Worm (Caenorhabditis elegans) whole organism, L1 larva: Measurements from ENCODE around the gene jip-1.

Experiments used
- C04F5.9 ChIP-seq: sonication (generic microtip); optimal IDR thresholded peaks from 2 replicates; lab custom pipeline; 2016; ENCODE audit warnings: missing genetic modification characterization, missing compliant biosample characterization
- Y116A8C.19 ChIP-seq: sonication (generic microtip); optimal IDR thresholded peaks from 2 replicates; lab custom pipeline; 2016; ENCODE audit warnings: missing compliant biosample characterization, missing genetic modification characterization, borderline replicate concordance
- aha-1 ChIP-seq: fragments of 150-350 bp; optimal IDR thresholded peaks from 2 replicates; lab custom pipeline; 2014; ENCODE audit warnings: missing biosample characterization, missing genetic modification characterization
- aly-2 ChIP-seq: fragments of 150-350 bp; optimal IDR thresholded peaks from 2 replicates; lab custom pipeline; 2014; ENCODE audit warnings: missing biosample characterization, missing genetic modification characterization
- ama-1 ChIP-seq: fragments of 150-350 bp; optimal IDR thresholded peaks from 2 replicates; lab custom pipeline; 2014
- ceh-63 ChIP-seq: fragments of 200-800 bp; sonication (Bioruptor generic); optimal IDR thresholded peaks from 2 replicates; lab custom pipeline; 2018; ENCODE audit warnings: mild to moderate bottlenecking, missing genetic modification characterization, missing compliant biosample characterization
- ceh-8 ChIP-seq: fragments of 200-800 bp; sonication (Bioruptor generic); optimal IDR thresholded peaks from 2 replicates; lab custom pipeline; 2018; ENCODE audit warnings: mild to moderate bottlenecking, missing genetic modification characterization, moderate library complexity, missing compliant biosample characterization
- ceh-82 ChIP-seq, 3 experiments: fragments of 150-350 bp in 1 of 3; sonication (generic microtip) in 2 of 3; optimal IDR thresholded peaks; 2 replicates each; lab custom pipeline; 2014 to 2017; ENCODE audit warnings: missing biosample characterization in 3 of 3, missing genetic modification characterization in 3 of 3
- ceh-90 ChIP-seq: sonication (generic microtip); optimal IDR thresholded peaks from 2 replicates; lab custom pipeline; 2016; ENCODE audit warnings: missing genetic modification characterization, missing compliant biosample characterization
- ces-1 ChIP-seq: fragments of 150-350 bp; optimal IDR thresholded peaks from 2 replicates; lab custom pipeline; 2014; ENCODE audit warnings: missing biosample characterization, missing genetic modification reagents, missing genetic modification characterization
- dpl-1 ChIP-seq, 3 experiments: fragments of 150-350 bp in 2 of 3; sonication (generic microtip) in 1 of 3; optimal IDR thresholded peaks; 2 replicates each; lab custom pipeline; 2014 to 2017; ENCODE audit warnings: missing biosample characterization in 3 of 3, missing genetic modification characterization in 3 of 3, missing genetic modification reagents in 3 of 3
- dsc-1 ChIP-seq: sonication (generic microtip); optimal IDR thresholded peaks from 2 replicates; lab custom pipeline; 2016; ENCODE audit warnings: mild to moderate bottlenecking, missing genetic modification characterization, missing compliant biosample characterization
- efl-1 ChIP-seq, 4 experiments: fragments of 150-350 bp; optimal IDR thresholded peaks in 3 of 4; peaks in 1 of 4; 1 replicate in 1 of 4; 2 replicates in 3 of 4; lab custom pipeline; 2014; ENCODE audit warnings: missing biosample characterization in 2 of 4, missing genetic modification characterization in 2 of 4, missing genetic modification reagents in 2 of 4
- egl-13 ChIP-seq: sonication (generic microtip); optimal IDR thresholded peaks from 2 replicates; lab custom pipeline; 2016; ENCODE audit warnings: missing genotype, missing genetic modification reagents, missing genetic modification characterization, missing compliant biosample characterization
- fkh-8 ChIP-seq: sonication (generic microtip); optimal IDR thresholded peaks from 2 replicates; lab custom pipeline; 2016; ENCODE audit warnings: mild to moderate bottlenecking, missing genetic modification characterization, missing compliant biosample characterization
- irx-1 ChIP-seq: sonication (generic microtip); optimal IDR thresholded peaks from 2 replicates; lab custom pipeline; 2016; ENCODE audit warnings: missing genetic modification characterization, missing compliant biosample characterization
- isw-1 ChIP-seq: fragments of 200-800 bp; sonication (Bioruptor generic); IDR thresholded peaks from 2 replicates; pipeline ENCODE4 v1.3.6; 2022; ENCODE audit warnings: missing genetic modification characterization, missing compliant biosample characterization
- lin-14 ChIP-seq: fragments of 200-800 bp; sonication (Bioruptor generic); optimal IDR thresholded peaks from 2 replicates; lab custom pipeline; 2018; ENCODE audit warnings: mild to moderate bottlenecking, missing genetic modification characterization, moderate library complexity, missing compliant biosample characterization
- lin-15B ChIP-seq: fragments of 150-350 bp; sonication (generic microtip); optimal IDR thresholded peaks from 3 replicates; lab custom pipeline; 2014; ENCODE audit warnings: missing biosample characterization, missing genetic modification characterization
- lin-35 ChIP-seq, 2 experiments: fragments of 150-350 bp; optimal IDR thresholded peaks; 2 replicates each; lab custom pipeline; 2014; ENCODE audit warnings: missing biosample characterization in 2 of 2, missing genetic modification characterization in 2 of 2, missing genetic modification reagents in 2 of 2
- lsy-2 ChIP-seq, 2 experiments: fragments of 150-350 bp; optimal IDR thresholded peaks; 2 replicates each; lab custom pipeline; 2014; ENCODE audit warnings: missing biosample characterization in 2 of 2, missing genetic modification characterization in 2 of 2
- mef-2 ChIP-seq: fragments of 150-350 bp; optimal IDR thresholded peaks from 2 replicates; lab custom pipeline; 2014; ENCODE audit warnings: missing biosample characterization, missing genetic modification characterization
- nhr-237 ChIP-seq: fragments of 150-350 bp; optimal IDR thresholded peaks from 2 replicates; lab custom pipeline; 2014; ENCODE audit warnings: missing biosample characterization, missing genetic modification characterization
- nhr-28 ChIP-seq: fragments of 150-350 bp; optimal IDR thresholded peaks from 2 replicates; lab custom pipeline; 2014; ENCODE audit warnings: missing biosample characterization, missing genetic modification characterization
- nhr-47 ChIP-seq: sonication (generic microtip); optimal IDR thresholded peaks from 2 replicates; lab custom pipeline; 2016; ENCODE audit warnings: mild to moderate bottlenecking, missing genetic modification characterization, moderate library complexity, missing compliant biosample characterization
- nhr-71 ChIP-seq: sonication (generic microtip); optimal IDR thresholded peaks from 2 replicates; lab custom pipeline; 2016; ENCODE audit warnings: mild to moderate bottlenecking, missing genetic modification characterization, moderate library complexity, missing compliant biosample characterization
- nhr-77 ChIP-seq: fragments of 150-350 bp; optimal IDR thresholded peaks from 2 replicates; lab custom pipeline; 2014; ENCODE audit warnings: missing biosample characterization, missing genetic modification characterization
- nhr-84 ChIP-seq: sonication (generic microtip); optimal IDR thresholded peaks from 2 replicates; lab custom pipeline; 2017; ENCODE audit warnings: missing biosample characterization, missing genetic modification characterization
- snpc-4 ChIP-seq: fragments of 150-350 bp; optimal IDR thresholded peaks from 2 replicates; lab custom pipeline; 2014; ENCODE audit warnings: missing biosample characterization, missing genetic modification characterization
- snu-23 ChIP-seq: sonication (generic microtip); optimal IDR thresholded peaks from 2 replicates; lab custom pipeline; 2016; ENCODE audit warnings: missing genetic modification characterization, missing compliant biosample characterization
- sptf-1 ChIP-seq: fragments of 150-350 bp; optimal IDR thresholded peaks from 2 replicates; lab custom pipeline; 2014; ENCODE audit warnings: missing biosample characterization, missing genetic modification characterization
- swsn-7 ChIP-seq: sonication (generic microtip); optimal IDR thresholded peaks from 2 replicates; lab custom pipeline; 2016; ENCODE audit warnings: missing genetic modification characterization, missing compliant biosample characterization
- tbx-2 ChIP-seq: sonication (generic microtip); optimal IDR thresholded peaks from 2 replicates; lab custom pipeline; 2016; ENCODE audit warnings: missing genetic modification characterization, missing compliant biosample characterization
- unc-86 ChIP-seq: sonication (generic microtip); optimal IDR thresholded peaks from 2 replicates; lab custom pipeline; 2016; ENCODE audit warnings: missing genetic modification characterization, missing compliant biosample characterization
- unc-98 ChIP-seq: fragments of 200-800 bp; sonication (Bioruptor generic); IDR thresholded peaks from 2 replicates; pipeline ENCODE4 v1.3.6; 2022; ENCODE audit warnings: missing genetic modification characterization, missing compliant biosample characterization
- xbp-1 ChIP-seq: sonication (generic microtip); optimal IDR thresholded peaks from 2 replicates; lab custom pipeline; 2016; ENCODE audit warnings: missing genetic modification characterization, missing compliant biosample characterization

jip-1 gene

ce11 chrII:1322283-1323173, 4.3 kb upstream of the jip-1 start:
- TF ChIP-seq nhr-28 (tag; lab: Kevin White, UChicago): no peak
- TF ChIP-seq isw-1: no peak
- no peak for TF ChIP-seq nhr-77 (tag; lab: Kevin White, UChicago)
- no peak for TF ChIP-seq xbp-1 (tag; lab: Kevin White, UChicago)
- TF ChIP-seq aly-2 (tag; lab: Kevin White, UChicago): no peak
- TF ChIP-seq aha-1: no peak
- TF ChIP-seq Y116A8C.19 (tag; lab: Kevin White, UChicago): no peak
- no peak for TF ChIP-seq unc-98
- TF ChIP-seq snu-23 (GFP tag; lab: Kevin White, UChicago): no peak
- TF ChIP-seq lin-35 (GFP tag; optimal IDR thresholded peaks at IDR 0.05; lab: Kevin White, UChicago): no peak
- no peak for TF ChIP-seq C04F5.9 (tag; lab: Kevin White, UChicago)
- no peak for TF ChIP-seq ceh-90
- TF ChIP-seq nhr-47: no peak

ce11 chrII:1323190-1323651, 3.6 kb upstream of the jip-1 start:
- TF ChIP-seq ceh-63: no peak
- TF ChIP-seq ceh-8: peak; percentile 15
- no peak for TF ChIP-seq nhr-84
- peak; percentile 55 for TF ChIP-seq ces-1 (GFP tag; lab: Kevin White, UChicago)
- TF ChIP-seq efl-1 (optimal IDR thresholded peaks at IDR 0.05; lab: Kevin White, UChicago): peak; percentile 25 to 30
- TF ChIP-seq efl-1 (GFP tag; optimal IDR thresholded peaks at IDR 0.05 in 1 of 2; lab: Kevin White, UChicago): peak in 1 of 2 experiments; percentile 28
- peak; percentile 31 for TF ChIP-seq lin-15B (tag; lab: Kevin White, UChicago)
- peak; percentile 28 to 34 for TF ChIP-seq lsy-2 (tag; optimal IDR thresholded peaks at IDR 0.05; lab: Kevin White, UChicago)
- TF ChIP-seq fkh-8: peak; percentile 50
- TF ChIP-seq lin-35 (GFP tag; optimal IDR thresholded peaks at IDR 0.05; lab: Kevin White, UChicago): peak in 1 of 2 experiments; percentile 39
- TF ChIP-seq nhr-71 (tag; lab: Kevin White, UChicago): peak; percentile 51
- no peak for TF ChIP-seq snpc-4 (tag; lab: Kevin White, UChicago)
- peak; percentile 69 for TF ChIP-seq lin-14 (GFP tag; lab: Kevin White, UChicago)
- TF ChIP-seq ceh-90: no peak
- peak in 1 of 3 experiments; percentile 50 for TF ChIP-seq ceh-82 (tag; optimal IDR thresholded peaks at IDR 0.05; lab: Kevin White, UChicago)
- peak; percentile 55 for TF ChIP-seq unc-86 (tag; lab: Kevin White, UChicago)
- peak; percentile 19; the same call in 1 of the 2 replicates for TF ChIP-seq isw-1
- no peak for TF ChIP-seq sptf-1 (tag; lab: Kevin White, UChicago)
- peak; percentile 35 for TF ChIP-seq tbx-2 (tag; lab: Kevin White, UChicago)
- peak; percentile 46 for TF ChIP-seq nhr-47
- TF ChIP-seq dpl-1 (GFP tag; optimal IDR thresholded peaks at IDR 0.05; lab: Kevin White, UChicago): peak in 1 of 3 experiments; percentile 54
- TF ChIP-seq egl-13 (tag; lab: Kevin White, UChicago): peak; percentile 19

ce11 chrII:1324017-1324416, 2.8 kb upstream of the jip-1 start:
- TF ChIP-seq unc-86 (tag; lab: Kevin White, UChicago) (peak; percentile 17), dpl-1 (GFP tag; optimal IDR thresholded peaks at IDR 0.05; lab: Kevin White, UChicago) (no peak), efl-1 (optimal IDR thresholded peaks at IDR 0.05; lab: Kevin White, UChicago) (no peak), efl-1 (GFP tag; optimal IDR thresholded peaks at IDR 0.05 in 1 of 2; lab: Kevin White, UChicago) (peak in 1 of 2 experiments; percentile 90), lin-14 (GFP tag; lab: Kevin White, UChicago) (peak; percentile 40), mef-2 (tag; lab: Kevin White, UChicago) (no peak), nhr-237 (tag; lab: Kevin White, UChicago) (no peak)

- TF ChIP-seq dsc-1 (peak; percentile 59), lin-14 (GFP tag; lab: Kevin White, UChicago) (peak; percentile 48), swsn-7 (tag; lab: Kevin White, UChicago) (peak; percentile 4), unc-98 (no peak), nhr-47 (peak; percentile 18), ama-1 (lab: Kevin White, UChicago) (no peak), irx-1 (tag; lab: Kevin White, UChicago) (no peak), fkh-8 (peak; percentile 51), aha-1 (no peak)
Observed at ce11 chrII:1325604-1326003, 1.2 kb upstream of the jip-1 start.
